Fruit fly (Drosophila melanogaster): ENCODE measurements around the gene CG42655.

CG42655 gene

DNA sequence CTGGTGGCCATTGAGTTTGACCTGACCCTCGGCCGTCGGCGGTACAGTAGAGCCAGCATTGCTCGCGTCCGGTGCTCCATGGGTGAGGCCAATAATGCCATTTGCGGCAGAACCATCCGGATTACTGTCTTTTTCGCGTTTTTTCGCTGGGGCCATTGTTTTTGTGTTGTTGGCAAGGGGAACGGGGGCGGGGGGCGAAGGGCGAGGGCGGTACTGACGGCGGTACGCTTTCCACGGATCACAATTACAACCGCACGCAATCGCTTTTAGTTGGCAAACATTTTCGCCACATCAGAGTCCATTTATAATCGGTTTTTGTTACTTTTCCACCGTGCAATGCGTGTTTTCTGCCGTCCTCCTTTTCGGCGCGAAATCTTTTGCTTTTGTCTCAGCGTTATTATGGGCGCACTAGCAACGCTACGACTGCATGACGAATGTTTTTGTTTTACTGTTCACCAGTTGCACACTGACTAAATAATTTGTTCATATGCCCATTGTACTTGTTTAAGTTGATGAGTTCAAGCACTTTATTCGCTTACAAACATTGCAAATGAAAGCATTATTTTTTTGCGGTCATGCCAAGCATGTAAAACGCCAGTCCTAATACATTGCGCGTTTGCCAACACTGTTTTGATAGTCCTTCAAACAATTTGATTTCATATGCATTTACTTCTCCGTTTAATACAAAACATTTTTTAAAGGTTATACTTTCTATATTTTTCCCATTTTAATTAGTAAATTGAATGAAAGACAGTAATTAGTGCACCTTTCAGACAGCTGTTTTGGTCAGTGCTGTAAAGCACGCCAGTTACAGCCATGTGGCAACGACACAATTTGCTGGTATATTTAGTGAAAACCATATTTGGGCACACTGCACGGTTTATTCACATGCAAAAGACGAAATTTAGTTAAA lies 30.4 kb downstream of the CG42655 start, which contains the start of gene Pfdn6 (continued):
- TF ChIP-seq CG10654 (GFP tag; optimal IDR thresholded peaks at IDR 0.05), result peak; percentile 59
- peak; percentile 76 for TF ChIP-seq CG8089 (GFP tag; optimal IDR thresholded peaks at IDR 0.05)
- peak; percentile 87 for TF ChIP-seq wor (GFP tag; IDR thresholded peaks at IDR 0.05)
- TF ChIP-seq wdn (GFP tag; IDR thresholded peaks at IDR 0.05), result no peak; the same call in none of the 2 replicates
- peak; percentile 6 for TF ChIP-seq fd64A (GFP tag; optimal IDR thresholded peaks at IDR 0.05)
- TF ChIP-seq seq (GFP tag; IDR thresholded peaks at IDR 0.05), result peak; percentile 57; the same call in 1 of the 2 replicates
- peak; percentile 56 for TF ChIP-seq CG12155 (GFP tag; optimal IDR thresholded peaks at IDR 0.05)
- TF ChIP-seq Dip2 (GFP tag; IDR thresholded peaks at IDR 0.05), result peak; percentile 22; the same call in 1 of the 2 replicates
- no peak for TF ChIP-seq Lim3 (GFP tag; IDR thresholded peaks at IDR 0.05)
- TF ChIP-seq dm (GFP tag; optimal IDR thresholded peaks at IDR 0.05), result peak; percentile 63
- peak; percentile 57 for TF ChIP-seq pb (GFP tag; optimal IDR thresholded peaks at IDR 0.05)
- TF ChIP-seq Ssrp (tag; optimal IDR thresholded peaks at IDR 0.05), result peak; percentile 90
- peak; percentile 72 for TF ChIP-seq maf-S (GFP tag; optimal IDR thresholded peaks at IDR 0.05)
- no peak for TF ChIP-seq CG2875 (GFP tag; optimal IDR thresholded peaks at IDR 0.05)
- peak; percentile 66 for TF ChIP-seq CG9437 (GFP tag; optimal IDR thresholded peaks at IDR 0.05)
- no peak for TF ChIP-seq rib (GFP tag; IDR thresholded peaks at IDR 0.05)
- peak; percentile 67 for TF ChIP-seq CG7372 (GFP tag; IDR thresholded peaks at IDR 0.05)
- TF ChIP-seq CG30403 (GFP tag; optimal IDR thresholded peaks at IDR 0.05), result peak; percentile 90
- 0 out of 3 replicates have a peak, but pooled peaks have one; percentile 39 for TF ChIP-seq sr (GFP tag; IDR thresholded peaks at IDR 0.05)
- TF ChIP-seq Aef1 (GFP tag; IDR thresholded peaks at IDR 0.05), result peak; percentile 71
- TF ChIP-seq CG13624 (GFP tag; optimal IDR thresholded peaks at IDR 0.05), result peak; percentile 72
- TF ChIP-seq MESR4 (GFP tag; optimal IDR thresholded peaks at IDR 0.05), result peak; percentile 82
- TF ChIP-seq CG13775 (GFP tag; optimal IDR thresholded peaks at IDR 0.05), result peak; percentile 93
- peak; percentile 78 for TF ChIP-seq CG7357 (GFP tag; IDR thresholded peaks at IDR 0.05)
- no peak for TF ChIP-seq Tbp (GFP tag; optimal IDR thresholded peaks at IDR 0.05)
- peak; percentile 89 for TF ChIP-seq Hsf (GFP tag; optimal IDR thresholded peaks at IDR 0.05)
- no peak for TF ChIP-seq NC2α (GFP tag; optimal IDR thresholded peaks at IDR 0.05)
- no peak for TF ChIP-seq gce (GFP tag; IDR thresholded peaks at IDR 0.05)
- TF ChIP-seq CG18011 (GFP tag; optimal IDR thresholded peaks at IDR 0.05), result peak; percentile 35
- peak; percentile 37; the same call in 1 of the 3 replicates for TF ChIP-seq C15 (GFP tag; IDR thresholded peaks at IDR 0.05)
- TF ChIP-seq dpn (GFP tag; optimal IDR thresholded peaks at IDR 0.05), result peak; percentile 54 to 85
- TF ChIP-seq Nf-YB (GFP tag; optimal IDR thresholded peaks at IDR 0.05), result peak; percentile 33
- TF ChIP-seq CG9609 (GFP tag; optimal IDR thresholded peaks at IDR 0.05), result peak; percentile 90
- TF ChIP-seq CG18619 (GFP tag; optimal IDR thresholded peaks at IDR 0.05), result peak; percentile 81
- no peak for TF ChIP-seq ham (GFP tag; IDR thresholded peaks at IDR 0.05)
- no peak for TF ChIP-seq z (GFP tag; IDR thresholded peaks at IDR 0.05)
- TF ChIP-seq Max (GFP tag; optimal IDR thresholded peaks at IDR 0.05), result peak; percentile 86
- TF ChIP-seq CG1792 (GFP tag; optimal IDR thresholded peaks at IDR 0.05), result peak; percentile 95
- peak; percentile 55; the same call in 1 of the 2 replicates for TF ChIP-seq Drgx (GFP tag; IDR thresholded peaks at IDR 0.05)
- TF ChIP-seq Hr3 (GFP tag; optimal IDR thresholded peaks at IDR 0.05), result peak; percentile 81
- peak; percentile 80 for TF ChIP-seq CG12659 (GFP tag; optimal IDR thresholded peaks at IDR 0.05)
- TF ChIP-seq CG11247 (GFP tag; IDR thresholded peaks at IDR 0.05), result peak; percentile 43; the same call in 1 of the 2 replicates
- peak; percentile 91 for TF ChIP-seq sisA (GFP tag; IDR thresholded peaks at IDR 0.05)
- TF ChIP-seq dmrt11E (tag; optimal IDR thresholded peaks at IDR 0.05), result peak; percentile 82
- no peak for TF ChIP-seq cg (GFP tag; optimal IDR thresholded peaks at IDR 0.05)
- TF ChIP-seq pho (GFP tag; optimal IDR thresholded peaks at IDR 0.05), result peak; percentile 93
- TF ChIP-seq CG11085 (GFP tag; IDR thresholded peaks at IDR 0.05), result 0 out of 2 replicates have a peak, but pooled peaks have one; percentile 15
- peak; percentile 75 for TF ChIP-seq CG6689 (GFP tag; IDR thresholded peaks at IDR 0.05)
- TF ChIP-seq amos (GFP tag; IDR thresholded peaks at IDR 0.05; ENCODE audit: partially characterized antibody), result peak; percentile 63; the same call in 1 of the 2 replicates
- no peak for TF ChIP-seq Lpt (GFP tag; optimal IDR thresholded peaks at IDR 0.05)
